Worm (Caenorhabditis elegans) whole organism, L1 larva: ENCODE data around the gene fbxb-60.

Experiments
- C04F5.9 ChIP-seq: sonication (generic microtip); optimal IDR thresholded peaks from 2 replicates; lab custom pipeline; 2016; ENCODE audit warnings: missing genetic modification characterization, missing compliant biosample characterization
- Y116A8C.19 ChIP-seq: sonication (generic microtip); optimal IDR thresholded peaks from 2 replicates; lab custom pipeline; 2016; ENCODE audit warnings: missing compliant biosample characterization, missing genetic modification characterization, borderline replicate concordance
- aly-2 ChIP-seq: fragments of 150-350 bp; optimal IDR thresholded peaks from 2 replicates; lab custom pipeline; 2014; ENCODE audit warnings: missing biosample characterization, missing genetic modification characterization
- ceh-63 ChIP-seq: fragments of 200-800 bp; sonication (Bioruptor generic); optimal IDR thresholded peaks from 2 replicates; lab custom pipeline; 2018; ENCODE audit warnings: mild to moderate bottlenecking, missing genetic modification characterization, missing compliant biosample characterization
- ceh-8 ChIP-seq: fragments of 200-800 bp; sonication (Bioruptor generic); optimal IDR thresholded peaks from 2 replicates; lab custom pipeline; 2018; ENCODE audit warnings: mild to moderate bottlenecking, missing genetic modification characterization, moderate library complexity, missing compliant biosample characterization
- ceh-82 ChIP-seq, 3 experiments: fragments of 150-350 bp in 1 of 3; sonication (generic microtip) in 2 of 3; optimal IDR thresholded peaks; 2 replicates each; lab custom pipeline; 2014 to 2017; ENCODE audit warnings: missing biosample characterization in 3 of 3, missing genetic modification characterization in 3 of 3
- ceh-88 ChIP-seq: fragments of 200-800 bp; sonication (Bioruptor generic); IDR thresholded peaks from 2 replicates; pipeline ENCODE4 v1.3.6; 2022; ENCODE audit warnings: missing genetic modification characterization, missing compliant biosample characterization
- dpl-1 ChIP-seq, 3 experiments: fragments of 150-350 bp in 2 of 3; sonication (generic microtip) in 1 of 3; optimal IDR thresholded peaks; 2 replicates each; lab custom pipeline; 2014 to 2017; ENCODE audit warnings: missing biosample characterization in 3 of 3, missing genetic modification characterization in 3 of 3, missing genetic modification reagents in 3 of 3
- dsc-1 ChIP-seq: sonication (generic microtip); optimal IDR thresholded peaks from 2 replicates; lab custom pipeline; 2016; ENCODE audit warnings: mild to moderate bottlenecking, missing genetic modification characterization, missing compliant biosample characterization
- efl-1 ChIP-seq, 4 experiments: fragments of 150-350 bp; optimal IDR thresholded peaks in 3 of 4; peaks in 1 of 4; 1 replicate in 1 of 4; 2 replicates in 3 of 4; lab custom pipeline; 2014; ENCODE audit warnings: missing biosample characterization in 2 of 4, missing genetic modification characterization in 2 of 4, missing genetic modification reagents in 2 of 4
- efl-3 ChIP-seq: fragments of 200-800 bp; sonication (Bioruptor generic); optimal IDR thresholded peaks from 2 replicates; lab custom pipeline; 2018; ENCODE audit warnings: mild to moderate bottlenecking, missing genetic modification characterization, missing compliant biosample characterization
- ets-5 ChIP-seq: fragments of 200-800 bp; sonication (Bioruptor generic); IDR thresholded peaks from 2 replicates; pipeline ENCODE4 v1.3.6; 2022; ENCODE audit warnings: missing genetic modification characterization, missing compliant biosample characterization
- fkh-8 ChIP-seq: sonication (generic microtip); optimal IDR thresholded peaks from 2 replicates; lab custom pipeline; 2016; ENCODE audit warnings: mild to moderate bottlenecking, missing genetic modification characterization, missing compliant biosample characterization
- fos-1 ChIP-seq: fragments of 150-350 bp; optimal IDR thresholded peaks from 2 replicates; lab custom pipeline; 2014; ENCODE audit warnings: missing biosample characterization, missing genetic modification characterization
- grh-1 ChIP-seq: fragments of 200-800 bp; sonication (Bioruptor generic); IDR thresholded peaks from 2 replicates; pipeline ENCODE4 v1.3.6; 2022; ENCODE audit warnings: missing genetic modification reagents, missing genetic modification characterization, missing compliant biosample characterization
- hlh-17 ChIP-seq: fragments of 200-800 bp; sonication (Bioruptor generic); optimal IDR thresholded peaks from 2 replicates; lab custom pipeline; 2018; ENCODE audit warnings: missing genetic modification characterization, mild to moderate bottlenecking, missing compliant biosample characterization, moderate library complexity, borderline replicate concordance
- hlh-4 ChIP-seq: sonication (generic microtip); optimal IDR thresholded peaks from 2 replicates; lab custom pipeline; 2016; ENCODE audit warnings: mild to moderate bottlenecking, missing genetic modification characterization, missing compliant biosample characterization
- isw-1 ChIP-seq: fragments of 200-800 bp; sonication (Bioruptor generic); IDR thresholded peaks from 2 replicates; pipeline ENCODE4 v1.3.6; 2022; ENCODE audit warnings: missing genetic modification characterization, missing compliant biosample characterization
- lir-3 ChIP-seq: sonication (generic microtip); optimal IDR thresholded peaks from 2 replicates; lab custom pipeline; 2016; ENCODE audit warnings: mild to moderate bottlenecking, missing genetic modification characterization, moderate library complexity, missing compliant biosample characterization; ENCODE audit not compliant: poor library complexity
- mef-2 ChIP-seq: fragments of 150-350 bp; optimal IDR thresholded peaks from 2 replicates; lab custom pipeline; 2014; ENCODE audit warnings: missing biosample characterization, missing genetic modification characterization
- mep-1 ChIP-seq: fragments of 150-350 bp; optimal IDR thresholded peaks from 2 replicates; lab custom pipeline; 2014; ENCODE audit warnings: missing biosample characterization, missing genetic modification characterization
- nhr-11 ChIP-seq: fragments of 150-350 bp; optimal IDR thresholded peaks from 2 replicates; lab custom pipeline; 2014; ENCODE audit warnings: missing biosample characterization, missing genetic modification characterization
- nhr-19 ChIP-seq: fragments of 200-800 bp; sonication (Bioruptor generic); conservative IDR thresholded peaks from 2 replicates; pipeline ENCODE4 v1.3.6; 2022; ENCODE audit warnings: missing genetic modification characterization, missing compliant biosample characterization
- nhr-47 ChIP-seq: sonication (generic microtip); optimal IDR thresholded peaks from 2 replicates; lab custom pipeline; 2016; ENCODE audit warnings: mild to moderate bottlenecking, missing genetic modification characterization, moderate library complexity, missing compliant biosample characterization
- nhr-84 ChIP-seq: sonication (generic microtip); optimal IDR thresholded peaks from 2 replicates; lab custom pipeline; 2017; ENCODE audit warnings: missing biosample characterization, missing genetic modification characterization
- pax-3 ChIP-seq: fragments of 200-800 bp; sonication (Bioruptor generic); optimal IDR thresholded peaks from 2 replicates; lab custom pipeline; 2018; ENCODE audit warnings: mild to moderate bottlenecking, missing genetic modification characterization, moderate library complexity, missing compliant biosample characterization
- pqm-1 ChIP-seq: sonication (generic microtip); optimal IDR thresholded peaks from 3 replicates; lab custom pipeline; 2017; ENCODE audit warnings: missing biosample characterization, missing genetic modification characterization
- sptf-1 ChIP-seq: fragments of 150-350 bp; optimal IDR thresholded peaks from 2 replicates; lab custom pipeline; 2014; ENCODE audit warnings: missing biosample characterization, missing genetic modification characterization
- sup-37 ChIP-seq: fragments of 200-800 bp; sonication (Bioruptor generic); optimal IDR thresholded peaks from 2 replicates; lab custom pipeline; 2018; ENCODE audit warnings: mild to moderate bottlenecking, missing genetic modification characterization, missing compliant biosample characterization
- tbx-2 ChIP-seq: sonication (generic microtip); optimal IDR thresholded peaks from 2 replicates; lab custom pipeline; 2016; ENCODE audit warnings: missing genetic modification characterization, missing compliant biosample characterization
- unc-130 ChIP-seq: fragments of 150-350 bp; optimal IDR thresholded peaks from 2 replicates; lab custom pipeline; 2017; ENCODE audit warnings: missing biosample characterization, missing genetic modification characterization, inconsistent platforms
- unc-86 ChIP-seq: sonication (generic microtip); optimal IDR thresholded peaks from 2 replicates; lab custom pipeline; 2016; ENCODE audit warnings: missing genetic modification characterization, missing compliant biosample characterization
- xbp-1 ChIP-seq: sonication (generic microtip); optimal IDR thresholded peaks from 2 replicates; lab custom pipeline; 2016; ENCODE audit warnings: missing genetic modification characterization, missing compliant biosample characterization
- zag-1 ChIP-seq: fragments of 150-350 bp; optimal IDR thresholded peaks from 2 replicates; lab custom pipeline; 2014; ENCODE audit warnings: missing biosample characterization, missing genetic modification characterization
- zip-4 ChIP-seq: fragments of 200-800 bp; sonication (Bioruptor generic); optimal IDR thresholded peaks from 2 replicates; lab custom pipeline; 2018; ENCODE audit warnings: mild to moderate bottlenecking, missing genetic modification characterization, moderate library complexity, missing compliant biosample characterization
- ztf-11 ChIP-seq, 2 experiments: sonication (generic microtip); optimal IDR thresholded peaks; 2 replicates each; lab custom pipeline; 2016 to 2017; ENCODE audit warnings: missing genetic modification characterization in 2 of 2, missing biosample characterization in 1 of 2, missing compliant biosample characterization in 1 of 2

Gene fbxb-60

ce11 chrV:19297510-19297909 lies at the start of gene fbxb-60:
fbxb-60 (plus strand) TSS chrV:19297810.
- TF ChIP-seq mep-1 (tag; lab: Kevin White, UChicago) (no peak), nhr-11 (tag; lab: Kevin White, UChicago) (no peak), grh-1 (GFP tag; lab: Robert Waterston, UW) (no peak), fkh-8 (no peak), fos-1 (no peak), hlh-17 (GFP tag; lab: Kevin White, UChicago) (no peak), Y116A8C.19 (tag; lab: Kevin White, UChicago) (no peak), pax-3 (tag; lab: Kevin White, UChicago) (no peak), unc-130 (tag; lab: Kevin White, UChicago) (no peak), pqm-1 (tag; lab: Kevin White, UChicago) (no peak), efl-3 (no peak), ztf-11 (tag; optimal IDR thresholded peaks at IDR 0.05; lab: Kevin White, UChicago) (no peak)

- TF ChIP-seq dsc-1 (tag; lab: Kevin White, UChicago) (no peak), unc-86 (tag; lab: Kevin White, UChicago) (no peak), nhr-47 (tag; lab: Kevin White, UChicago) (no peak), grh-1 (GFP tag; lab: Robert Waterston, UW) (no peak), efl-1 (optimal IDR thresholded peaks at IDR 0.05; lab: Kevin White, UChicago) (no peak), efl-1 (GFP tag; optimal IDR thresholded peaks at IDR 0.05 in 1 of 2; lab: Kevin White, UChicago) (no peak), C04F5.9 (tag; lab: Kevin White, UChicago) (no peak), zip-4 (GFP tag; lab: Kevin White, UChicago) (no peak), aly-2 (no peak), ceh-88 (GFP tag; lab: Robert Waterston, UW) (no peak), efl-3 (no peak), nhr-19 (no peak), isw-1 (no peak), zag-1 (no peak)
Observed at ce11 chrV:19250983-19251382, 46.6 kb upstream of the fbxb-60 start, which contains the start of gene str-81. str-81 (minus strand) TSS chrV:19251083.

- TF ChIP-seq ets-5 (GFP tag; lab: Robert Waterston, UW) (no peak), ceh-63 (no peak), lir-3 (no peak), nhr-84 (tag; lab: Kevin White, UChicago) (no peak), hlh-4 (tag; lab: Kevin White, UChicago) (no peak), Y116A8C.19 (tag; lab: Kevin White, UChicago) (no peak)
- TF ChIP-seq, all 84 proteins: peak for 0
Observed at ce11 chrV:19251844-19252243, 45.8 kb upstream of the fbxb-60 start, which contains the start of gene F21D9.11. F21D9.11 (plus strand) TSS chrV:19252144.

- TF ChIP-seq xbp-1 (tag; lab: Kevin White, UChicago) (no peak), ceh-82 (tag; optimal IDR thresholded peaks at IDR 0.05; lab: Kevin White, UChicago) (no peak), mef-2 (tag; lab: Kevin White, UChicago) (no peak)
Observed at ce11 chrV:19253520-19253919, 44.1 kb upstream of the fbxb-60 start, which contains the start of gene F21D9.4. F21D9.4 (plus strand) TSS chrV:19253820.

ce11 chrV:19257653-19258052 lies 40.0 kb upstream of the fbxb-60 start, which contains the start of gene F21D9.3:
F21D9.3 (minus strand) TSS chrV:19257753.
- no peak for TF ChIP-seq ceh-8
- TF ChIP-seq dpl-1 (GFP tag; optimal IDR thresholded peaks at IDR 0.05; lab: Kevin White, UChicago) = no peak
- no peak for TF ChIP-seq isw-1
- no peak for TF ChIP-seq lir-3
- no peak for TF ChIP-seq ceh-82 (tag; optimal IDR thresholded peaks at IDR 0.05; lab: Kevin White, UChicago)
- TF ChIP-seq sptf-1 (tag; lab: Kevin White, UChicago) = no peak
- TF ChIP-seq ztf-11 (tag; optimal IDR thresholded peaks at IDR 0.05; lab: Kevin White, UChicago) = no peak
- no peak for TF ChIP-seq tbx-2
- TF ChIP-seq sup-37 = no peak
